Worm (Caenorhabditis elegans): ENCODE measurements around the gene nspc-16.

nspc-16 gene

ce11 chrX:14503800-14504550 is 19.4 kb upstream of the nspc-16 start, which contains the start of gene M163.1:
M163.1 (minus strand) TSS chrX:14503824.
- TF ChIP-seq pbrm-1 (GFP tag; IDR thresholded peaks at IDR 0.05): no peak
- peak; percentile 29; the same call in 1 of the 2 replicates for TF ChIP-seq egrh-3 (GFP tag; IDR thresholded peaks at IDR 0.05)
- no peak for TF ChIP-seq F37B4.10 (GFP tag; IDR thresholded peaks at IDR 0.05)
- TF ChIP-seq hlh-12 (tag; optimal IDR thresholded peaks at IDR 0.05): no peak
- no peak for TF ChIP-seq rec-8 (tag; optimal IDR thresholded peaks at IDR 0.05)
- TF ChIP-seq cebp-1 (GFP tag; IDR thresholded peaks at IDR 0.05): no peak
- peak; percentile 21 for TF ChIP-seq cebp-1 (tag; optimal IDR thresholded peaks at IDR 0.05)
- no peak for TF ChIP-seq K12H6.12 (tag; optimal IDR thresholded peaks at IDR 0.05)
- TF ChIP-seq egl-18 (GFP tag; IDR thresholded peaks at IDR 0.05): no peak
- TF ChIP-seq tbp1 (GFP tag; optimal IDR thresholded peaks at IDR 0.05): no peak
- TF ChIP-seq B0035.1 (tag; optimal IDR thresholded peaks at IDR 0.05): no peak
- TF ChIP-seq Y56A3A.18 (GFP tag; IDR thresholded peaks at IDR 0.05): 0 out of 2 replicates have a peak, but pooled peaks have one; percentile 6
- no peak for TF ChIP-seq ccch-3 (GFP tag; optimal IDR thresholded peaks at IDR 0.05)
- TF ChIP-seq C06A6.2 (GFP tag; conservative IDR thresholded peaks at IDR 0.05): no peak
- TF ChIP-seq dox-1 (GFP tag; IDR thresholded peaks at IDR 0.05): peak; percentile 64
- TF ChIP-seq unc-62 (GFP tag; optimal IDR thresholded peaks at IDR 0.05): peak; percentile 13
- no peak for TF ChIP-seq ekl-4 (GFP tag; IDR thresholded peaks at IDR 0.05)
- TF ChIP-seq K11D2.4 (GFP tag; IDR thresholded peaks at IDR 0.05): no peak
- TF ChIP-seq nhr-90 (tag; optimal IDR thresholded peaks at IDR 0.05): no peak
- TF ChIP-seq C17E4.6 (GFP tag; IDR thresholded peaks at IDR 0.05): no peak
- peak; percentile 94 for TF ChIP-seq zfh-2 (GFP tag; conservative IDR thresholded peaks at IDR 0.05)
- no peak for TF ChIP-seq egl-44 (GFP tag; IDR thresholded peaks at IDR 0.05)
- TF ChIP-seq efl-1 (GFP tag; optimal IDR thresholded peaks at IDR 0.05): no peak
- TF ChIP-seq nhr-80 (tag; optimal IDR thresholded peaks at IDR 0.05): peak; percentile 30

DNA sequence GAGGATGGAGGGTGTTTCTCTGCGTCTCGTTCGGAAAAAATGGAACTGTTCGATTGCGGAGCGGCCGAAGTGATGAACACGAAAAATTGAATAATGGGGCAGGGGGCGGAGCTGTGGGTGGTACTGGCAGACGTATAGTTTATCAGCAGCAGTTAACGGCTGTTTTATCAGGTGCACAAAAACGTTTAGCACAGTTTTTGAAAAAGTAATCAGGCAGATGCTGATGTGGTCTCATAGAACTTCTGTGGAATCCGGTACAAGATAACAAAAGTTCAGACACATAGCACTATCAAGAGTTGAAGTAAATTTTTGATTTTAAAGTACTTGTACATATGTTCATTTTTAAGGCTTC is 18.8 kb upstream of the nspc-16 start:
- TF ChIP-seq F52B5.7 (tag; optimal IDR thresholded peaks at IDR 0.05) (no peak), nhr-80 (tag; optimal IDR thresholded peaks at IDR 0.05) (peak; percentile 38)

DNA sequence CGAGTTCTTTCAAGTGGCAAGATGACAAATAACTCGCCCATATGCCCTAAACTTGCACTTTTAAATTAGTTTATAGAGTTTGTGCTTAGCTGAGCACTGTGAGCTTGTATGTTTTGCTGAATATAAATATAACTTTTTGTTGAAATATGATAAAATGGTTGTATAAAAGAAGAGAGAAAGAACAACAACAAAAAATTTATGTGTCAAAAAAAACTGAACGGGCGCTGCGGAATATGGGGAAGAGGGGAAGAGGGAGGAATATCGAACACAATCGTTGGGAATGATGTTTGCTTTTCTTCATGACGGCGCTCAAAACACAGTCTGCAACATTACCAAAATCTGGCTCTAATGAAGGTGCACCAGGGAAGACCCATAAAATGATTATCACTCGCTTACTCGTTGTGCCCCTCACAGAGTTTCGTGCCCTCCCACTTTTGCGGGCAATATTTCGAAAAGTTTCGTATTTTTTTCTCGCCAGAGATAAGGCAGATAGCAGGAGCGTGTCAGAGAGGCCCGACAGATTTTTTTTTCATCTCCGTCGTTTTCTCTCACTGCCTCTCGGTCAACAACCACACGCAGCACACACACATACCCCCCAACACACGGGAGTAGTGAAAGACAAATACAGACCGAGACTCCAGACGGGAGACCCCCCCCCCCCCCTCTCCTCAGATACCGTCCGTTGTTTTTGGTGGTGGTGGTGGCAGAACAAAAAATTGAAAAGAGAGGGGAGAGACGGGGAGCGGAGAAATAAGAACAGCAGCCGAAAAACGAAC is 17.6 kb upstream of the nspc-16 start:
- TF ChIP-seq nhr-179 (tag; optimal IDR thresholded peaks at IDR 0.05): no peak
- TF ChIP-seq madf-6 (GFP tag; IDR thresholded peaks at IDR 0.05): 0 out of 2 replicates have a peak, but pooled peaks have one; percentile 32
- peak; percentile 36 for TF ChIP-seq lin-40 (tag; optimal IDR thresholded peaks at IDR 0.05)
- TF ChIP-seq ztf-22 (GFP tag; optimal IDR thresholded peaks at IDR 0.05): peak; percentile 48
- TF ChIP-seq madf-3 (GFP tag; IDR thresholded peaks at IDR 0.05): no peak
- no peak for TF ChIP-seq ceh-100 (GFP tag; IDR thresholded peaks at IDR 0.05)
- TF ChIP-seq pha-4 (tag; optimal IDR thresholded peaks at IDR 0.05): no peak
- no peak for TF ChIP-seq attf-3 (GFP tag; conservative IDR thresholded peaks at IDR 0.05)
- peak; percentile 22 for TF ChIP-seq gei-17 (GFP tag; optimal IDR thresholded peaks at IDR 0.05)
- TF ChIP-seq let-526 (GFP tag; IDR thresholded peaks at IDR 0.05): peak; percentile 23; the same call in 1 of the 2 replicates
- no peak for TF ChIP-seq ztf-25 (GFP tag; IDR thresholded peaks at IDR 0.05)
- TF ChIP-seq tbp1 (GFP tag; optimal IDR thresholded peaks at IDR 0.05): peak; percentile 16
- TF ChIP-seq ztf-26 (tag; optimal IDR thresholded peaks at IDR 0.05): peak; percentile 18
- no peak for TF ChIP-seq bed-1 (GFP tag; IDR thresholded peaks at IDR 0.05)
- no peak for TF ChIP-seq ekl-4 (GFP tag; IDR thresholded peaks at IDR 0.05)
- 0 out of 2 replicates have a peak, but pooled peaks have one; percentile 21 for TF ChIP-seq mcd-1 (GFP tag; IDR thresholded peaks at IDR 0.05)
- TF ChIP-seq ets-4 (GFP tag; optimal IDR thresholded peaks at IDR 0.05): peak; percentile 36
- no peak for TF ChIP-seq snpc-4 (GFP tag; optimal IDR thresholded peaks at IDR 0.05)
- TF ChIP-seq snpc-4 (tag; optimal IDR thresholded peaks at IDR 0.05): peak in 1 of 4 experiments; percentile 45
- TF ChIP-seq Y53G8AR.9 (GFP tag; conservative IDR thresholded peaks at IDR 0.05): no peak
- no peak for TF ChIP-seq B0261.1 (tag; optimal IDR thresholded peaks at IDR 0.05)
- no peak for TF ChIP-seq die-1 (tag; optimal IDR thresholded peaks at IDR 0.05)

Measured in whole organism, young adult.